Fruit fly (Drosophila melanogaster) whole organism, pupa: ENCODE measurements around the gene mts.

Experiments
- CG10348 ChIP-seq: fragments of 200-800 bp; sonication (Bioruptor generic); IDR thresholded peaks from 2 replicates; pipeline ENCODE4 v1.3.6; 2022; ENCODE audit warnings: missing biosample characterization, missing genetic modification characterization
- CG12605 ChIP-seq: fragments of 200-800 bp; sonication (Bioruptor generic); IDR thresholded peaks from 2 replicates; pipeline ENCODE4 v1.3.6; 2022; ENCODE audit warnings: missing biosample characterization, missing genetic modification characterization
- CG13204 ChIP-seq: fragments of 200-800 bp; sonication (Bioruptor generic); optimal IDR thresholded peaks from 2 replicates; lab custom pipeline; 2018; ENCODE audit warnings: missing biosample characterization, mild to moderate bottlenecking, missing genetic modification characterization, moderate library complexity
- CG14655 ChIP-seq: fragments of 200-800 bp; sonication (Bioruptor generic); optimal IDR thresholded peaks from 3 replicates; lab custom pipeline; 2017; ENCODE audit warnings: mild to moderate bottlenecking, missing biosample characterization, missing genetic modification reagents, missing genetic modification characterization
- CG15710 ChIP-seq: fragments of 200-800 bp; sonication (Bioruptor generic); optimal IDR thresholded peaks from 2 replicates; lab custom pipeline; 2018; ENCODE audit warnings: missing biosample characterization, mild to moderate bottlenecking, missing genetic modification characterization, moderate library complexity
- CG17806 ChIP-seq: fragments of 200-800 bp; sonication (Bioruptor generic); optimal IDR thresholded peaks from 2 replicates; lab custom pipeline; 2018; ENCODE audit warnings: missing biosample characterization, mild to moderate bottlenecking, missing genetic modification characterization, moderate library complexity
- CG32121 ChIP-seq: fragments of 200-800 bp; sonication (Bioruptor generic); IDR thresholded peaks from 2 replicates; pipeline ENCODE4 v1.3.6; 2022; ENCODE audit warnings: missing biosample characterization, missing genetic modification characterization
- CG34367 ChIP-seq: fragments of 200-800 bp; sonication (Bioruptor generic); optimal IDR thresholded peaks from 2 replicates; lab custom pipeline; 2018; ENCODE audit warnings: missing biosample characterization, mild to moderate bottlenecking, missing genetic modification characterization
- CG4496 ChIP-seq: fragments of 200-800 bp; sonication (Bioruptor generic); IDR thresholded peaks from 3 replicates; pipeline ENCODE4 v1.3.6; 2022; ENCODE audit warnings: missing biosample characterization, missing genetic modification characterization
- CG8159 ChIP-seq: fragments of 200-800 bp; sonication (Bioruptor generic); optimal IDR thresholded peaks from 3 replicates; lab custom pipeline; 2018; ENCODE audit warnings: missing biosample characterization, mild to moderate bottlenecking, missing genetic modification characterization, moderate library complexity
- CG8301 ChIP-seq: fragments of 200-800 bp; sonication (Bioruptor generic); optimal IDR thresholded peaks from 2 replicates; lab custom pipeline; 2018; ENCODE audit warnings: missing biosample characterization, mild to moderate bottlenecking, missing genetic modification characterization
- CG9948 ChIP-seq: fragments of 200-800 bp; sonication (Bioruptor generic); optimal IDR thresholded peaks from 2 replicates; lab custom pipeline; 2018; ENCODE audit warnings: missing biosample characterization, mild to moderate bottlenecking, missing genetic modification characterization, moderate library complexity
- D1 ChIP-seq: fragments of 200-800 bp; sonication (Bioruptor generic); optimal IDR thresholded peaks from 2 replicates; lab custom pipeline; 2018; ENCODE audit warnings: missing biosample characterization, mild to moderate bottlenecking, missing genetic modification characterization, moderate library complexity
- EcR ChIP-seq: fragments of 200-800 bp; sonication (Bioruptor generic); optimal IDR thresholded peaks from 3 replicates; lab custom pipeline; 2019; ENCODE audit warnings: missing biosample characterization, missing genetic modification characterization, mild to moderate bottlenecking, moderate library complexity, missing genetic modification reagents
- Ets98B ChIP-seq: fragments of 200-800 bp; sonication (Bioruptor generic); IDR thresholded peaks from 2 replicates; pipeline ENCODE4 v1.3.6; 2022; ENCODE audit warnings: missing biosample characterization, missing genetic modification characterization
- Pif1A ChIP-seq: fragments of 200-800 bp; sonication (Bioruptor generic); optimal IDR thresholded peaks from 3 replicates; lab custom pipeline; 2016; ENCODE audit warnings: missing biosample characterization, missing genetic modification characterization
- Pif1B ChIP-seq: fragments of 200-800 bp; sonication (Bioruptor generic); optimal IDR thresholded peaks from 3 replicates; lab custom pipeline; 2016; ENCODE audit warnings: missing biosample characterization, missing genetic modification characterization
- Snoo ChIP-seq: fragments of 200-800 bp; sonication (Bioruptor generic); optimal IDR thresholded peaks from 3 replicates; lab custom pipeline; 2017; ENCODE audit warnings: missing biosample characterization, mild to moderate bottlenecking, missing genetic modification characterization, inconsistent platforms
- fd96Ca ChIP-seq: fragments of 200-800 bp; sonication (Bioruptor generic); IDR thresholded peaks from 3 replicates; pipeline ENCODE4 v1.3.6; 2022; ENCODE audit warnings: missing biosample characterization, missing genetic modification characterization
- gl ChIP-seq: fragments of 200-800 bp; sonication (Bioruptor generic); optimal IDR thresholded peaks from 2 replicates; lab custom pipeline; 2018; ENCODE audit warnings: missing biosample characterization, mild to moderate bottlenecking, missing genetic modification characterization
- rn ChIP-seq: fragments of 200-800 bp; sonication (Bioruptor generic); IDR thresholded peaks from 2 replicates; pipeline ENCODE4 v1.3.6; 2022; ENCODE audit warnings: missing biosample characterization, missing genetic modification characterization

mts gene

DNA sequence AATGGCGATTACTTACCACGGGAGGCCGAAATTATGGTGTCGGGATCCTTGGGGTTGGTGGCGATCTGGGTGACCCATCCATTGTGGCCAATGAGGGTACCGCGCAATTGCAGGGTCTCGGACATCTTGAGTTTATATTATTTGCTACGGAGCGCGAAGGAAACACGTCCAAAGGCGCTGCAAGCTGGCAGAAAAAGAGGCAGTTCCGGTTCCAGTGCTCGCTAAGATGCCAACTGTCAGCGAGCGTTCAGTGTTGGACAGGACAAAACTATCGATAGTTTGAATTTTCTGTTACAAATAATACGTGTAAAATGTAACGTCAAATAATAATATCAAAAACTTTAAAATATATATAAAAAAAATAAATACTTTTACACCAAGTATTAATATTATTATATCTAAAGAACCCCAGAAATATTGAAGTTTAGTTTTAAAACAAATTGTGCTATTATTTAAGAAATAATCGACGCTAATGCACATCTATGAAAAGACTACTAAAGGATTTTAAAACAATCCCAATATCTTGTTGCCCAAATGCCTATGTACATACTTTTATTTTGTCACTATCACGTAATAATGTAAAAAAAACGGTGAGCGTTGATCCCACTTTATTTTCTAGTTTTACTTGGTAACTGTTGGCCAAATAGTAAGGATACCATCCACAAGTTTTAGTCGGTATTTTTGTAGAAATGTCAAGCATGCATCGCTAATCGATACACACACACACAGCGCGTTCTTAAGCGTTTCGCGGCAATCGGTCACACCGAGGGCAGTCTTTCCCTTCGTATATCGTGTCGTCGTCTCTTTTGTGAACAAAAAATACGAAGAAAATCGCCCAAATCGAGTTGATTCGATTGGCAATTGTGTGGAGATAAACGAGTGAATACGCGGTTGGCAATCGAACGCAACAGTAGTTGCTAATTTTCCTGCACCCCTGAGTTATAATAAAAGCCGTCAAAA lies at the start of gene mts, which contains the start of gene Rack1:
Gene mts (plus strand): TSS at position 606 of the 960 bp plus-strand sequence.
Gene Rack1 (minus strand): TSS at position 271 of the 960 bp plus-strand sequence.
- TF ChIP-seq EcR (GFP tag; lab: Kevin White, UChicago) (no peak), Pif1A (GFP tag; lab: Kevin White, UChicago) (peak; percentile 69), CG8301 (tag; lab: Kevin White, UChicago) (peak; percentile 43), D1 (no peak), gl (peak; percentile 42), CG34367 (peak; percentile 65), Pif1B (GFP tag; lab: Kevin White, UChicago) (peak; percentile 43), Ets98B (GFP tag; lab: Robert Waterston, UW) (peak; percentile 63), CG17806 (tag; lab: Kevin White, UChicago) (peak; percentile 25), Snoo (tag; lab: Kevin White, UChicago) (peak; percentile 86), CG9948 (tag; lab: Kevin White, UChicago) (peak; percentile 20), CG10348 (GFP tag; lab: Robert Waterston, UW) (no peak), CG12605 (GFP tag; lab: Robert Waterston, UW) (peak; percentile 77), CG15710 (peak; percentile 54), CG13204 (GFP tag; lab: Kevin White, UChicago) (no peak), CG4496 (peak; percentile 88), CG14655 (no peak), rn (GFP tag; lab: Robert Waterston, UW) (peak; percentile 43), fd96Ca (GFP tag; lab: Robert Waterston, UW) (peak; percentile 41; the same call in 1 of the 3 replicates), CG8159 (tag; lab: Kevin White, UChicago) (peak; percentile 58), CG32121 (peak; percentile 34; the same call in 1 of the 2 replicates)

DNA sequence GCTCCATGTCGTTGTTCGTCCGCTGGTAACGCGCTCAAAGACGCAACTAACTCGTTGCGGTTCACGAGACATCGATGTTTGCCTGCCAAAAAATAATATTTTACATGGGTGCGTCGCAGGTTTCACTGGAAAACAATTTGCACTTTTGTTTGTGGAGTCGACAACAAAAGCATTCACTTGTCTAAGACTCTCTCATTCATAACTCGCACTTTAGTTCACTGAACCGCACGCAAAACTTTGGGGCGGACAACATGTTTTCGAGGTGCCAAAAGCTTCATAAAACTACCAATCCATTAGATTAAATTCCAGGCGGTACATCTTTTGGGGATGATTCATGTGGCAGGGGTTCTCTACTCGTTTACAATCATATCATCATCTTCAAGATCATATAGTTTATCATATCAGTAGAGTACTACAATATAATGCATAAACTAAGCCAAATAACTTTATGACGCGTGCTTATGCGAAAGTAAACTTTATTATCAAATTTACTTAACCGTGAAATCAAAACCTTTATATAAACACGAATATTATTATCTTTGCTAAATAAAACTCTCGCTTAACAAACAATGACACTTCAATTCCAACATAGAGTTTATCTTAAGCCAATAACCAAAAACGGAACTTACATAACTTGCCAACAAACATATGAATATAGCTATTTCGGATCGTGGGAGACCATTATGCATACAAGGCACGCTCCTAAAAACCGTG lies 49.3 kb upstream of the mts start, which contains the start of gene CG7179:
Gene CG7179 (minus strand): TSS at position 51 of the 714 bp plus-strand sequence.
- TF ChIP-seq CG15710 = no peak
- no peak for TF ChIP-seq CG14655
- no peak for TF ChIP-seq Pif1A (GFP tag; lab: Kevin White, UChicago)
- TF ChIP-seq CG12605 (GFP tag; lab: Robert Waterston, UW) = no peak
- TF ChIP-seq Pif1B (GFP tag; lab: Kevin White, UChicago) = no peak
- TF ChIP-seq CG13204 (GFP tag; lab: Kevin White, UChicago) = no peak
- TF ChIP-seq CG10348 (GFP tag; lab: Robert Waterston, UW) = no peak
- TF ChIP-seq rn (GFP tag; lab: Robert Waterston, UW) = no peak
- TF ChIP-seq gl = no peak
- TF ChIP-seq CG8301 (tag; lab: Kevin White, UChicago) = no peak
- no peak for TF ChIP-seq EcR (GFP tag; lab: Kevin White, UChicago)
- no peak for TF ChIP-seq fd96Ca (GFP tag; lab: Robert Waterston, UW)
- TF ChIP-seq Ets98B (GFP tag; lab: Robert Waterston, UW) = no peak
- TF ChIP-seq CG8159 (tag; lab: Kevin White, UChicago) = no peak

DNA sequence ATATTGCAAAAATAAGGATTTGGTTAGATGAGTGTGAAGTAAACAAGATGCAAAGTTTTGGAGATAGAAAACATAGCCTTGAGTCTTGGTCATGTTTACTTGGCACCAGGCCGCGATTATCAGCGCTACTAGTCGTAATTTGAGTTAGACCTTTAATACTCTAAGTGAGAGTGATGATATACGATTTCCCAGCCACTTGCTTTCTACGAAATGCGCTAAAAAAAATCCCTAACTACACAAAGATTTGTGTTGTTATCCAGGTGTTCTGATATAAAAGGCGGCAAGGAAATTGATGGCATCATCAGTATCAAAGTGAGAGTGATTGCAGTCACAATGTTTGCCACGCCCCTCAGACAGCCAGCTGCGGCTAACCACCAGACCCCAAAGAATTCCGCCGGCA lies 47.7 kb upstream of the mts start, which contains the start of gene Uro:
Gene Uro (plus strand): TSS at position 301 of the 400 bp plus-strand sequence.
- TF ChIP-seq CG9948 (tag; lab: Kevin White, UChicago) (no peak), CG14655 (no peak), CG32121 (no peak), CG12605 (GFP tag; lab: Robert Waterston, UW) (no peak), CG8159 (tag; lab: Kevin White, UChicago) (no peak), gl (no peak), Ets98B (GFP tag; lab: Robert Waterston, UW) (no peak), Snoo (tag; lab: Kevin White, UChicago) (no peak), CG4496 (no peak)

DNA sequence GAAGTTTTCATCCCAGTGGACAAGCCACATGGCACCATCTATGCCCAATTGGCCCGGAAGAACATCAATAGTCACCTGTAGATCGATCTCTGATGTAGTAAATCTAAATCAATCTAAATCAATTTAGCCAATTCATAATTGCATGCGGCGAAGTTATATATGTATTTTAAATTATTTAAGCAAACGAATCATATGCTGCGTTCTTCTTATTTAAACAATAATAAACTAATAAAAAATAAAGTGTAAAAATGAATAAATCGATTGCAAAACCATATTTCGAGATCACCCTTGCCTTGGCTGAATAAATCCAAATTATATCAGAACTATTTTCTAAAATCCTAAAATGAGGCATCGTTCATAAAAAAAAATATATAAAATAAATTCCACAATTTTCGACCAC lies 46.3 kb upstream of the mts start, which contains the start of gene CG7164:
Gene CG7164 (plus strand): TSS at position 301 of the 400 bp plus-strand sequence.
- TF ChIP-seq CG15710 = no peak
- TF ChIP-seq CG14655 = no peak
- TF ChIP-seq CG17806 (tag; lab: Kevin White, UChicago) = no peak
- no peak for TF ChIP-seq CG8301 (tag; lab: Kevin White, UChicago)
- TF ChIP-seq CG10348 (GFP tag; lab: Robert Waterston, UW) = no peak
- TF ChIP-seq gl = no peak
- TF ChIP-seq CG34367 = no peak
- TF ChIP-seq EcR (GFP tag; lab: Kevin White, UChicago) = no peak
- no peak for TF ChIP-seq fd96Ca (GFP tag; lab: Robert Waterston, UW)
- TF ChIP-seq CG32121 = no peak
- no peak for TF ChIP-seq CG9948 (tag; lab: Kevin White, UChicago)
- no peak for TF ChIP-seq Pif1B (GFP tag; lab: Kevin White, UChicago)
- no peak for TF ChIP-seq Pif1A (GFP tag; lab: Kevin White, UChicago)
- no peak for TF ChIP-seq CG13204 (GFP tag; lab: Kevin White, UChicago)
- no peak for TF ChIP-seq D1
- no peak for TF ChIP-seq CG4496
- TF ChIP-seq Ets98B (GFP tag; lab: Robert Waterston, UW) = no peak
- TF ChIP-seq CG8159 (tag; lab: Kevin White, UChicago) = no peak
